Fruit fly (Drosophila melanogaster) whole organism: ENCODE results near the gene CG32036.

ENCODE experiments used
- CG8478 ChIP-seq: fragments of >200 bp; optimal IDR thresholded peaks from 2 replicates; lab custom pipeline; 2018; ENCODE audit warnings: inconsistent platforms
- EcR ChIP-seq, 2 experiments: fragments of >200 bp; optimal IDR thresholded peaks; 2 replicates each; lab custom pipeline; 2017; ENCODE audit warnings: missing biosample characterization in 2 of 2, missing genetic modification characterization in 2 of 2, missing genetic modification reagents in 2 of 2
- pan ChIP-seq: fragments of >200 bp; optimal IDR thresholded peaks from 2 replicates; lab custom pipeline; 2017
- psq ChIP-seq: fragments of >200 bp; optimal IDR thresholded peaks from 2 replicates; lab custom pipeline; 2017
- usp ChIP-seq: fragments of >200 bp; optimal IDR thresholded peaks from 2 replicates; lab custom pipeline; 2017; ENCODE audit warnings: missing biosample characterization, missing genetic modification characterization, mixed read lengths

DNA sequence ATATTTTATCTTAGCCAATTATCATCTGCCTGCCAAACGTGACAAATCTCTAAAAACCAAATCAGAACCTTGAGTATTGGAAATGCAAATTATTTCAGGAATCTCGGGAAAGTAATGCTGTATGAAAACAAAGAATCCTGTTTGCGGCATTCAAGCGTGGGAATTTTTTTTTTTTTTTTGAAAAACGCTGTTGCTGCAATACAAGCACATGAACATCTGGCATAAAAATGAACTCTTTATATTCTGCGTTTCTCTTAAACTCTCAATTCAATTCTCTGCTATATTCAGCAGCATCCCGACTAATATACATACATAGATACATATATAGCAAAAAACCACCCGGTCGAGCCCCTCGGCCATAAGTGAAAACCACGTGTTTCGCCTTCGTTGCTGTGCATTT lies 12.3 kb upstream of the CG32036 start:
- no peak for TF ChIP-seq EcR (GFP tag; optimal IDR thresholded peaks at IDR 0.05; lab: Kevin White, UChicago)
- TF ChIP-seq psq, result no peak
- TF ChIP-seq pan (lab: Kevin White, UChicago), result no peak
- TF ChIP-seq CG8478 (lab: Kevin White, UChicago), result no peak
- TF ChIP-seq usp (GFP tag; lab: Kevin White, UChicago), result no peak
